Worm (Caenorhabditis elegans): ENCODE results near the gene dsc-1.

dsc-1 gene

ce11 chrX:15041340-15041739 is 6.7 kb upstream of the dsc-1 start:
- peak; percentile 37 for TF ChIP-seq ces-1 (GFP tag; optimal IDR thresholded peaks at IDR 0.05)
- no peak for TF ChIP-seq php-3 (GFP tag; IDR thresholded peaks at IDR 0.05)

ce11 chrX:15040552-15041080 is 6.0 kb upstream of the dsc-1 start, which contains the start of gene C18B12.4:
TSS of gene C18B12.4 (minus strand) at chrX:15040602.
- TF ChIP-seq tra-1 (GFP tag; IDR thresholded peaks at IDR 0.05) (peak; percentile 83), ctbp-1 (GFP tag; IDR thresholded peaks at IDR 0.05) (peak; percentile 52; the same call in 1 of the 2 replicates), hmg-1.1 (GFP tag; IDR thresholded peaks at IDR 0.05) (peak; percentile 94), hlh-30 (tag; optimal IDR thresholded peaks at IDR 0.05; ENCODE audit: insufficient read depth) (peak; percentile 100), R02D3.7 (tag; optimal IDR thresholded peaks at IDR 0.05) (no peak), zip-11 (GFP tag; IDR thresholded peaks at IDR 0.05) (no peak), set-16 (GFP tag; IDR thresholded peaks at IDR 0.05) (peak; percentile 88), nhr-76 (tag; optimal IDR thresholded peaks at IDR 0.05) (no peak), snpc-1.2 (GFP tag; IDR thresholded peaks at IDR 0.05) (no peak), vab-7 (GFP tag; IDR thresholded peaks at IDR 0.05) (peak; percentile 68), nhr-102 (tag; optimal IDR thresholded peaks at IDR 0.05) (peak; percentile 59), lin-1 (GFP tag; IDR thresholded peaks at IDR 0.05) (peak; percentile 73; the same call in 1 of the 2 replicates), mep-1 (tag; optimal IDR thresholded peaks at IDR 0.05) (peak; percentile 93), F37D6.2 (tag; optimal IDR thresholded peaks at IDR 0.05) (peak; percentile 44), unc-39 (tag; optimal IDR thresholded peaks at IDR 0.05) (no peak), madf-5 (GFP tag; IDR thresholded peaks at IDR 0.05) (no peak), Y105C5A.15 (GFP tag; IDR thresholded peaks at IDR 0.05) (no peak), spr-3 (GFP tag; optimal IDR thresholded peaks at IDR 0.05) (no peak), zfp-2 (tag; optimal IDR thresholded peaks at IDR 0.05) (peak; percentile 58), php-3 (GFP tag; IDR thresholded peaks at IDR 0.05) (peak; percentile 55; the same call in 1 of the 2 replicates), mdl-1 (tag; optimal IDR thresholded peaks at IDR 0.05) (peak; percentile 67 to 92), nhr-6 (tag; optimal IDR thresholded peaks at IDR 0.05) (peak; percentile 62), spr-1 (tag; optimal IDR thresholded peaks at IDR 0.05) (peak; percentile 27), T26A8.4 (GFP tag; IDR thresholded peaks at IDR 0.05) (peak; percentile 54), ama-1 (optimal IDR thresholded peaks at IDR 0.05) (peak; percentile 78), mxl-3 (GFP tag; optimal IDR thresholded peaks at IDR 0.05) (peak; percentile 92), T20F7.1 (GFP tag; optimal IDR thresholded peaks at IDR 0.05) (peak; percentile 75), ces-1 (GFP tag; optimal IDR thresholded peaks at IDR 0.05) (no peak), fkh-10 (GFP tag; optimal IDR thresholded peaks at IDR 0.05) (peak; percentile 59), nhr-25 (tag; optimal IDR thresholded peaks at IDR 0.05; ENCODE audit: borderline replicate concordance, insufficient read depth) (peak; percentile 87), pha-4 (GFP tag; IDR thresholded peaks at IDR 0.05) (peak; percentile 40), pha-4 (tag; optimal IDR thresholded peaks at IDR 0.05) (peak; percentile 3), nhr-41 (GFP tag; IDR thresholded peaks at IDR 0.05) (0 out of 2 replicates have a peak, but pooled peaks have one; percentile 67), nhr-28 (tag; optimal IDR thresholded peaks at IDR 0.05) (peak; percentile 93), lin-15B (tag; optimal IDR thresholded peaks at IDR 0.05) (no peak), dve-1 (tag; optimal IDR thresholded peaks at IDR 0.05; ENCODE audit: insufficient read depth) (peak; percentile 81), Y5F2A.4 (GFP tag; optimal IDR thresholded peaks at IDR 0.05) (no peak), daf-8 (GFP tag; IDR thresholded peaks at IDR 0.05) (no peak), nhr-42 (GFP tag; IDR thresholded peaks at IDR 0.05) (peak; percentile 90), cey-2 (tag; optimal IDR thresholded peaks at IDR 0.05; ENCODE audit: borderline replicate concordance, insufficient read depth) (no peak), aly-2 (tag; optimal IDR thresholded peaks at IDR 0.05) (no peak), dpl-1 (GFP tag; optimal IDR thresholded peaks at IDR 0.05) (peak; percentile 69), rbr-2 (tag; optimal IDR thresholded peaks at IDR 0.05) (peak; percentile 84), arid-1 (GFP tag; conservative IDR thresholded peaks at IDR 0.05) (peak; percentile 64; the same call in 1 of the 2 replicates), unc-62 (GFP tag; optimal IDR thresholded peaks at IDR 0.05 in 1 of 2) (peak in 1 of 2 experiments; percentile 98), unc-62 (tag; optimal IDR thresholded peaks at IDR 0.05) (no peak), Y48G9A.11 (GFP tag; IDR thresholded peaks at IDR 0.05) (no peak), pqm-1 (tag; optimal IDR thresholded peaks at IDR 0.05) (peak; percentile 54)

All from whole organism, L4 larva.